Fruit fly (Drosophila melanogaster) whole organism, embryonic: ENCODE data around the gene Tao.

Source experiments
- Awh ChIP-seq: fragments of 200-800 bp; sonication (Bioruptor generic); IDR thresholded peaks from 2 replicates; pipeline ENCODE4, ENCODE4 v1.3.6; 2022; ENCODE audit warnings: missing biosample characterization, missing genetic modification characterization
- B-H2 ChIP-seq: fragments of 200-800 bp; sonication (Bioruptor generic); optimal IDR thresholded peaks from 2 replicates; lab custom pipeline; 2018; ENCODE audit warnings: missing biosample characterization, mild to moderate bottlenecking, missing genetic modification characterization
- Bgb ChIP-seq: fragments of 200-800 bp; sonication (Bioruptor generic); IDR thresholded peaks from 2 replicates; pipeline ENCODE4 v1.3.6; 2022; ENCODE audit warnings: missing biosample characterization, missing genetic modification characterization; ENCODE audit not compliant: partially characterized antibody
- CG10209 ChIP-seq: fragments of 200-800 bp; sonication (Bioruptor generic); optimal IDR thresholded peaks from 3 replicates; lab custom pipeline; 2017; ENCODE audit warnings: missing biosample characterization, mild to moderate bottlenecking, missing genetic modification characterization, missing genetic modification reagents
- CG10274 ChIP-seq: fragments of 200-800 bp; sonication (Bioruptor generic); optimal IDR thresholded peaks from 3 replicates; lab custom pipeline; 2017; ENCODE audit warnings: missing biosample characterization, mild to moderate bottlenecking, missing genetic modification characterization
- CG10462 ChIP-seq: fragments of 200-800 bp; sonication (Bioruptor generic); optimal IDR thresholded peaks from 2 replicates; lab custom pipeline; 2016; ENCODE audit warnings: missing biosample characterization, missing genetic modification characterization
- CG10959 ChIP-seq: fragments of 200-800 bp; sonication (Bioruptor generic); IDR thresholded peaks from 2 replicates; pipeline ENCODE4 v1.3.6; 2022; ENCODE audit warnings: missing biosample characterization, missing genetic modification characterization
- CG10979 ChIP-seq: fragments of 200-800 bp; sonication (Bioruptor generic); optimal IDR thresholded peaks from 2 replicates; lab custom pipeline; 2018; ENCODE audit warnings: missing biosample characterization, mild to moderate bottlenecking, missing genetic modification characterization, moderate library complexity
- CG11398 ChIP-seq: fragments of 200-800 bp; sonication (Bioruptor generic); optimal IDR thresholded peaks from 2 replicates; lab custom pipeline; 2016; ENCODE audit warnings: missing biosample characterization, missing genetic modification characterization
- CG11695 ChIP-seq: fragments of 200-800 bp; sonication (Bioruptor generic); IDR thresholded peaks from 3 replicates; pipeline ENCODE4 v1.3.6; 2022; ENCODE audit warnings: missing biosample characterization, missing genetic modification characterization
- CG11696 ChIP-seq: fragments of 200-800 bp; sonication (Bioruptor generic); IDR thresholded peaks from 2 replicates; pipeline ENCODE4 v1.3.6; 2022; ENCODE audit warnings: missing biosample characterization, missing genetic modification characterization
- CG12071 ChIP-seq: fragments of 200-800 bp; sonication (Bioruptor generic); optimal IDR thresholded peaks from 3 replicates; lab custom pipeline; 2018; ENCODE audit warnings: missing biosample characterization, mild to moderate bottlenecking, missing genetic modification characterization
- CG14860 ChIP-seq: fragments of 200-800 bp; sonication (Bioruptor generic); IDR thresholded peaks from 3 replicates; pipeline ENCODE4 v1.3.6; 2022; ENCODE audit warnings: missing biosample characterization, missing genetic modification characterization; ENCODE audit not compliant: partially characterized antibody
- CG15269 ChIP-seq: fragments of 200-800 bp; sonication (Bioruptor generic); optimal IDR thresholded peaks from 2 replicates; lab custom pipeline; 2018; ENCODE audit warnings: missing biosample characterization, mild to moderate bottlenecking, missing genetic modification characterization, moderate library complexity
- CG16779 ChIP-seq: fragments of 200-800 bp; sonication (Bioruptor generic); IDR thresholded peaks from 2 replicates; pipeline ENCODE4 v1.3.6; 2022; ENCODE audit warnings: missing biosample characterization, missing genetic modification characterization
- CG17612 ChIP-seq: fragments of 200-800 bp; sonication (Bioruptor generic); IDR thresholded peaks from 2 replicates; pipeline ENCODE4 v1.3.6; 2022; ENCODE audit warnings: missing biosample characterization, missing genetic modification characterization
- CG18476 ChIP-seq: fragments of 200-800 bp; sonication (Bioruptor generic); optimal IDR thresholded peaks from 2 replicates; lab custom pipeline; 2016; ENCODE audit warnings: missing biosample characterization, mild to moderate bottlenecking, missing genetic modification characterization
- CG2199 ChIP-seq: fragments of 200-800 bp; sonication (Bioruptor generic); IDR thresholded peaks from 3 replicates; pipeline ENCODE4 v1.3.6; 2022; ENCODE audit warnings: missing biosample characterization, missing genetic modification characterization
- CG34224 ChIP-seq: fragments of 200-800 bp; sonication (Bioruptor generic); IDR thresholded peaks from 3 replicates; pipeline ENCODE4 v1.3.6; 2022; ENCODE audit warnings: missing biosample characterization, missing genetic modification characterization; ENCODE audit not compliant: partially characterized antibody
- CG34422 ChIP-seq: fragments of 200-800 bp; sonication (Bioruptor generic); IDR thresholded peaks from 3 replicates; pipeline ENCODE4 v1.3.6; 2022; ENCODE audit warnings: missing biosample characterization, missing genetic modification characterization
- CG4707 ChIP-seq: fragments of 200-800 bp; sonication (Bioruptor generic); optimal IDR thresholded peaks from 2 replicates; lab custom pipeline; 2018; ENCODE audit warnings: missing biosample characterization, mild to moderate bottlenecking, missing genetic modification characterization, moderate library complexity
- CG6689 ChIP-seq: fragments of 200-800 bp; sonication (Bioruptor generic); IDR thresholded peaks from 2 replicates; pipeline ENCODE4 v1.3.6; 2022; ENCODE audit warnings: missing biosample characterization, missing genetic modification characterization
- Hmx ChIP-seq: fragments of 200-800 bp; sonication (Bioruptor generic); optimal IDR thresholded peaks from 2 replicates; lab custom pipeline; 2016; ENCODE audit warnings: missing biosample characterization, missing genetic modification characterization
- Hr78 ChIP-seq, 2 experiments: fragments of 200-800 bp in 1 of 2; fragments of >200 bp in 1 of 2; sonication (Bioruptor generic) in 1 of 2; optimal IDR thresholded peaks; 2 replicates each; lab custom pipeline; 2017 to 2019; ENCODE audit warnings: missing biosample characterization in 2 of 2, missing genetic modification characterization in 2 of 2, mild to moderate bottlenecking in 1 of 2, moderate library complexity in 1 of 2
- Mad ChIP-seq: fragments of 200-800 bp; sonication (Bioruptor generic); optimal IDR thresholded peaks from 2 replicates; lab custom pipeline; 2016; ENCODE audit warnings: missing biosample characterization, missing genetic modification characterization
- NfI ChIP-seq: fragments of 200-800 bp; sonication (Bioruptor generic); optimal IDR thresholded peaks from 3 replicates; lab custom pipeline; 2018; ENCODE audit warnings: missing biosample characterization, mild to moderate bottlenecking, missing genetic modification characterization, moderate library complexity
- Opbp ChIP-seq: fragments of 200-800 bp; sonication (Bioruptor generic); IDR thresholded peaks from 3 replicates; pipeline ENCODE4 v1.3.6; 2022; ENCODE audit warnings: missing biosample characterization, missing genetic modification characterization; ENCODE audit not compliant: partially characterized antibody
- Pdp1 ChIP-seq, 2 experiments: fragments of 200-800 bp; sonication (Bioruptor generic); optimal IDR thresholded peaks; 3 replicates each; lab custom pipeline; 2016; ENCODE audit warnings: missing biosample characterization in 2 of 2, missing genetic modification characterization in 2 of 2, mild to moderate bottlenecking in 1 of 2, moderate library complexity in 1 of 2
- Scr ChIP-seq: fragments of 200-800 bp; sonication (Bioruptor generic); IDR thresholded peaks from 2 replicates; pipeline ENCODE4 v1.3.6; 2022; ENCODE audit warnings: missing biosample characterization, missing genetic modification characterization; ENCODE audit not compliant: partially characterized antibody
- Sox100B ChIP-seq: fragments of 200-800 bp; sonication (Bioruptor generic); optimal IDR thresholded peaks from 3 replicates; lab custom pipeline; 2018; ENCODE audit warnings: missing biosample characterization, mild to moderate bottlenecking, missing genetic modification characterization
- az2 ChIP-seq: fragments of 200-800 bp; sonication (Bioruptor generic); optimal IDR thresholded peaks from 3 replicates; lab custom pipeline; 2016; ENCODE audit warnings: missing biosample characterization, missing genetic modification characterization
- bcd ChIP-seq: fragments of 200-800 bp; sonication (Bioruptor generic); optimal IDR thresholded peaks from 2 replicates; lab custom pipeline; 2017; ENCODE audit warnings: missing biosample characterization, mild to moderate bottlenecking, missing genetic modification characterization
- bigmax ChIP-seq: fragments of 200-800 bp; sonication (Bioruptor generic); optimal IDR thresholded peaks from 2 replicates; lab custom pipeline; 2018; ENCODE audit warnings: missing biosample characterization, mild to moderate bottlenecking, missing genetic modification characterization
- chif ChIP-seq, 2 experiments: fragments of 200-800 bp; sonication (Bioruptor generic); optimal IDR thresholded peaks; 3 replicates each; lab custom pipeline; 2016; ENCODE audit warnings: missing biosample characterization in 2 of 2, missing genetic modification characterization in 2 of 2
- crol ChIP-seq: fragments of 200-800 bp; sonication (Bioruptor generic); IDR thresholded peaks from 2 replicates; pipeline ENCODE4 v1.3.6; 2022; ENCODE audit warnings: missing biosample characterization, missing genetic modification characterization
- cwo ChIP-seq: fragments of 200-800 bp; sonication (Bioruptor generic); optimal IDR thresholded peaks from 3 replicates; lab custom pipeline; 2017; ENCODE audit warnings: missing biosample characterization, missing genetic modification characterization, mild to moderate bottlenecking, moderate library complexity, missing genetic modification reagents
- dimm ChIP-seq: fragments of 200-800 bp; sonication (Bioruptor generic); IDR thresholded peaks from 2 replicates; pipeline ENCODE4 v1.3.6; 2022; ENCODE audit warnings: missing biosample characterization, missing genetic modification characterization
- dpn ChIP-seq, 2 experiments: fragments of 200-800 bp; sonication (Bioruptor generic); optimal IDR thresholded peaks; 3 replicates each; lab custom pipeline; 2016; ENCODE audit warnings: missing biosample characterization in 2 of 2, missing genetic modification characterization in 2 of 2
- eve ChIP-seq, 2 experiments: fragments of >200 bp; optimal IDR thresholded peaks; 2 replicates each; lab custom pipeline; 2017; ENCODE audit warnings: missing biosample characterization in 2 of 2, missing genetic modification characterization in 2 of 2
- fd3F ChIP-seq: fragments of 200-800 bp; sonication (Bioruptor generic); optimal IDR thresholded peaks from 2 replicates; lab custom pipeline; 2018; ENCODE audit warnings: missing biosample characterization, mild to moderate bottlenecking, missing genetic modification characterization, moderate library complexity
- gfzf ChIP-seq: fragments of 200-800 bp; sonication (Bioruptor generic); optimal IDR thresholded peaks from 2 replicates; lab custom pipeline; 2016; ENCODE audit warnings: missing biosample characterization, mild to moderate bottlenecking, missing genetic modification characterization, moderate library complexity
- grn ChIP-seq: fragments of 200-800 bp; sonication (Bioruptor generic); optimal IDR thresholded peaks from 3 replicates; lab custom pipeline; 2017; ENCODE audit warnings: missing biosample characterization, missing genetic modification characterization
- ind ChIP-seq: fragments of 200-800 bp; sonication (Bioruptor generic); optimal IDR thresholded peaks from 3 replicates; lab custom pipeline; 2016; ENCODE audit warnings: missing biosample characterization, missing genetic modification characterization
- kah ChIP-seq: fragments of 200-800 bp; sonication (Bioruptor generic); optimal IDR thresholded peaks from 2 replicates; lab custom pipeline; 2018; ENCODE audit warnings: missing biosample characterization, mild to moderate bottlenecking, missing genetic modification characterization
- onecut ChIP-seq: fragments of 200-800 bp; sonication (Bioruptor generic); IDR thresholded peaks from 2 replicates; pipeline ENCODE4 v1.3.6; 2022; ENCODE audit warnings: missing biosample characterization, missing genetic modification characterization
- scrt ChIP-seq: fragments of 200-800 bp; sonication (Bioruptor generic); optimal IDR thresholded peaks from 2 replicates; lab custom pipeline; 2018; ENCODE audit warnings: missing biosample characterization, mild to moderate bottlenecking, missing genetic modification characterization, moderate library complexity
- stwl ChIP-seq: fragments of 200-800 bp; sonication (Bioruptor generic); optimal IDR thresholded peaks from 3 replicates; lab custom pipeline; 2018; ENCODE audit warnings: missing biosample characterization, mild to moderate bottlenecking, missing genetic modification characterization, moderate library complexity
- sug ChIP-seq: fragments of 200-800 bp; optimal IDR thresholded peaks from 2 replicates; lab custom pipeline; 2019; ENCODE audit warnings: missing biosample characterization, mild to moderate bottlenecking, missing genetic modification characterization, moderate library complexity
- vfl ChIP-seq: fragments of 200-800 bp; sonication (Bioruptor generic); optimal IDR thresholded peaks from 2 replicates; lab custom pipeline; 2016; ENCODE audit warnings: missing biosample characterization, missing genetic modification characterization

Gene Tao

DNA sequence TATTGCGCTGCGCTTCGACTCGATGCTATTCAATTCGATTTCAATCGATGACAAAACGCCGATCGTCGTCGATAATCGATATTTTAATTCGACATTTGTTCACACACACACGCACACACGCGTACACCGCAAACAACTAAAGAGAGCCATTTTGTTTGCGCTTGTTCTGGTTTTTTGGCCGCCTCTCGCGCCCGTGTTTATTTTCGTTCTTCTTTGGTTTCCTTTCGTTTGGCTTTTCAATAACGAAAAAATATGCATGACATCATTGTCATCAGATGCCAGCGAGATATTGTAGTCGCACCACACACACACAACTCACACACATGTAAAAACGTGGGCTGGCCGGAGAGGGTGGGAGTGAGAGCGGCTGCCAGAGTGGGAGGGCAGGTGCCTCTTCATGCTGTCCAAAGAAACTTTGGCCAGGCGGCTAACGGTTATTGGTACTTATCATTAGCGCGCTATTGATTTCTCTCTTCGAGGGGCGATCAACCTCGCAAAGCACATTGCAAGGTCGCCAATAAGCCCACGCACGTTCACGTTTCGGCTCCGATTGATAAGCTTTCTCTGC, 28.5 kb upstream of the Tao start (continued):
- TF ChIP-seq Hmx (GFP tag; lab: Kevin White, UChicago) (no peak), vfl (GFP tag; lab: Kevin White, UChicago) (no peak), az2 (GFP tag; lab: Kevin White, UChicago) (no peak), Sox100B (no peak), CG10209 (GFP tag; lab: Kevin White, UChicago) (no peak), chif (GFP tag; optimal IDR thresholded peaks at IDR 0.05; lab: Kevin White, UChicago) (no peak), bigmax (GFP tag; lab: Kevin White, UChicago) (no peak), kah (GFP tag; lab: Kevin White, UChicago) (no peak), CG12071 (GFP tag; lab: Kevin White, UChicago) (no peak), CG34224 (GFP tag; lab: Robert Waterston, UW) (peak; percentile 35; the same call in 2 of the 3 replicates), NfI (GFP tag; lab: Kevin White, UChicago) (no peak), CG10274 (GFP tag; lab: Kevin White, UChicago) (no peak), CG14860 (GFP tag; lab: Robert Waterston, UW) (peak; percentile 56; the same call in 1 of the 3 replicates), crol (GFP tag; lab: Robert Waterston, UW) (peak; percentile 61), Pdp1 (GFP tag; optimal IDR thresholded peaks at IDR 0.05; lab: Kevin White, UChicago) (peak in 1 of 2 experiments; percentile 43), eve (GFP tag; optimal IDR thresholded peaks at IDR 0.05; lab: Kevin White, UChicago) (no peak), bcd (GFP tag; lab: Kevin White, UChicago) (no peak), Hr78 (GFP tag; optimal IDR thresholded peaks at IDR 0.05; lab: Kevin White, UChicago) (peak in 1 of 2 experiments; percentile 42), Bgb (GFP tag; lab: Robert Waterston, UW) (peak; percentile 48; the same call in 1 of the 2 replicates), CG10959 (GFP tag; lab: Robert Waterston, UW) (no peak), CG17612 (GFP tag; lab: Robert Waterston, UW) (no peak), gfzf (GFP tag; lab: Kevin White, UChicago) (no peak), onecut (GFP tag; lab: Robert Waterston, UW) (peak; percentile 20; the same call in 1 of the 2 replicates), CG6689 (no peak), CG34422 (GFP tag; lab: Robert Waterston, UW) (peak; percentile 28; the same call in 1 of the 3 replicates), sug (tag; lab: Kevin White, UChicago) (peak; percentile 76), CG16779 (no peak), dpn (GFP tag; optimal IDR thresholded peaks at IDR 0.05; lab: Kevin White, UChicago) (no peak), grn (GFP tag; lab: Kevin White, UChicago) (peak; percentile 43), fd3F (GFP tag; lab: Kevin White, UChicago) (no peak), ind (GFP tag; lab: Kevin White, UChicago) (no peak), CG11695 (GFP tag; lab: Robert Waterston, UW) (no peak), dimm (GFP tag; lab: Robert Waterston, UW) (no peak), Opbp (GFP tag; lab: Robert Waterston, UW) (peak; percentile 55; the same call in 2 of the 3 replicates), CG4707 (no peak), stwl (peak; percentile 60), Scr (GFP tag; lab: Robert Waterston, UW) (peak; percentile 49; the same call in 1 of the 2 replicates), Awh (peak; percentile 72), CG11696 (no peak), cwo (GFP tag; lab: Kevin White, UChicago) (peak; percentile 93), B-H2 (GFP tag; lab: Kevin White, UChicago) (no peak), CG18476 (GFP tag; lab: Kevin White, UChicago) (no peak), CG11398 (no peak), scrt (GFP tag; lab: Kevin White, UChicago) (no peak), Mad (no peak), CG10462 (GFP tag; lab: Kevin White, UChicago) (no peak), CG10979 (no peak), CG15269 (tag; lab: Kevin White, UChicago) (no peak), CG2199 (GFP tag; lab: Robert Waterston, UW) (no peak)
